Worm (Caenorhabditis elegans): Measurements from ENCODE around the gene T07F10.3.

- TF ChIP-seq him-1 (tag; optimal IDR thresholded peaks at IDR 0.05) (no peak), W03F9.2 (tag; optimal IDR thresholded peaks at IDR 0.05) (no peak), dao-5 (tag; optimal IDR thresholded peaks at IDR 0.05) (no peak)
Observed at ce11 chrV:12906732-12907131, 36.9 kb upstream of the T07F10.3 start, which contains the start of gene ttr-29.
